Worm (Caenorhabditis elegans) whole organism, L1 larva: ENCODE measurements around the gene aqp-6.

Source experiments
- C34B4.2 ChIP-seq: sonication (generic microtip); optimal IDR thresholded peaks from 2 replicates; lab custom pipeline; 2017; ENCODE audit warnings: mild to moderate bottlenecking, missing genetic modification characterization, missing compliant biosample characterization
- ama-1 ChIP-seq: fragments of 150-350 bp; optimal IDR thresholded peaks from 2 replicates; lab custom pipeline; 2014
- ceh-88 ChIP-seq: fragments of 200-800 bp; sonication (Bioruptor generic); IDR thresholded peaks from 2 replicates; pipeline ENCODE4 v1.3.6; 2022; ENCODE audit warnings: missing genetic modification characterization, missing compliant biosample characterization
- efl-1 ChIP-seq, 4 experiments: fragments of 150-350 bp; optimal IDR thresholded peaks in 3 of 4; peaks in 1 of 4; 1 replicate in 1 of 4; 2 replicates in 3 of 4; lab custom pipeline; 2014; ENCODE audit warnings: missing biosample characterization in 2 of 4, missing genetic modification characterization in 2 of 4, missing genetic modification reagents in 2 of 4
- efl-3 ChIP-seq: fragments of 200-800 bp; sonication (Bioruptor generic); optimal IDR thresholded peaks from 2 replicates; lab custom pipeline; 2018; ENCODE audit warnings: mild to moderate bottlenecking, missing genetic modification characterization, missing compliant biosample characterization
- egl-27 ChIP-seq, 2 experiments: fragments of 150-350 bp in 1 of 2; sonication (generic microtip); optimal IDR thresholded peaks; 3 replicates each; lab custom pipeline; 2017 to 2018; ENCODE audit warnings: missing biosample characterization in 2 of 2, missing genetic modification characterization in 2 of 2, missing genetic modification reagents in 2 of 2
- elt-2 ChIP-seq: sonication (generic microtip); optimal IDR thresholded peaks from 2 replicates; lab custom pipeline; 2016; ENCODE audit warnings: missing genetic modification characterization, mild to moderate bottlenecking, inconsistent platforms, missing compliant biosample characterization, missing genetic modification reagents
- fkh-10 ChIP-seq: sonication (generic microtip); optimal IDR thresholded peaks from 2 replicates; lab custom pipeline; 2017; ENCODE audit warnings: missing biosample characterization, missing genetic modification reagents, missing genetic modification characterization
- fkh-4 ChIP-seq: sonication (generic microtip); optimal IDR thresholded peaks from 2 replicates; lab custom pipeline; 2016; ENCODE audit warnings: missing compliant biosample characterization, missing genetic modification characterization, borderline replicate concordance
- fkh-8 ChIP-seq: sonication (generic microtip); optimal IDR thresholded peaks from 2 replicates; lab custom pipeline; 2016; ENCODE audit warnings: mild to moderate bottlenecking, missing genetic modification characterization, missing compliant biosample characterization
- fos-1 ChIP-seq: fragments of 150-350 bp; optimal IDR thresholded peaks from 2 replicates; lab custom pipeline; 2014; ENCODE audit warnings: missing biosample characterization, missing genetic modification characterization
- hlh-4 ChIP-seq: sonication (generic microtip); optimal IDR thresholded peaks from 2 replicates; lab custom pipeline; 2016; ENCODE audit warnings: mild to moderate bottlenecking, missing genetic modification characterization, missing compliant biosample characterization
- irx-1 ChIP-seq: sonication (generic microtip); optimal IDR thresholded peaks from 2 replicates; lab custom pipeline; 2016; ENCODE audit warnings: missing genetic modification characterization, missing compliant biosample characterization
- jun-1 ChIP-seq: fragments of 150-350 bp; optimal IDR thresholded peaks from 2 replicates; lab custom pipeline; 2014; ENCODE audit warnings: missing biosample characterization, missing genetic modification reagents, missing genetic modification characterization
- lin-13 ChIP-seq: fragments of 150-350 bp; optimal IDR thresholded peaks from 2 replicates; lab custom pipeline; 2014; ENCODE audit warnings: missing biosample characterization, missing genetic modification reagents, missing genetic modification characterization
- lin-14 ChIP-seq: fragments of 200-800 bp; sonication (Bioruptor generic); optimal IDR thresholded peaks from 2 replicates; lab custom pipeline; 2018; ENCODE audit warnings: mild to moderate bottlenecking, missing genetic modification characterization, moderate library complexity, missing compliant biosample characterization
- lin-35 ChIP-seq, 2 experiments: fragments of 150-350 bp; optimal IDR thresholded peaks; 2 replicates each; lab custom pipeline; 2014; ENCODE audit warnings: missing biosample characterization in 2 of 2, missing genetic modification characterization in 2 of 2, missing genetic modification reagents in 2 of 2
- lin-39 ChIP-seq: fragments of 150-350 bp; optimal IDR thresholded peaks from 2 replicates; lab custom pipeline; 2014; ENCODE audit warnings: missing biosample characterization, missing genetic modification reagents, missing genetic modification characterization
- lir-3 ChIP-seq: sonication (generic microtip); optimal IDR thresholded peaks from 2 replicates; lab custom pipeline; 2016; ENCODE audit warnings: mild to moderate bottlenecking, missing genetic modification characterization, moderate library complexity, missing compliant biosample characterization; ENCODE audit not compliant: poor library complexity
- lsy-2 ChIP-seq, 2 experiments: fragments of 150-350 bp; optimal IDR thresholded peaks; 2 replicates each; lab custom pipeline; 2014; ENCODE audit warnings: missing biosample characterization in 2 of 2, missing genetic modification characterization in 2 of 2
- mef-2 ChIP-seq: fragments of 150-350 bp; optimal IDR thresholded peaks from 2 replicates; lab custom pipeline; 2014; ENCODE audit warnings: missing biosample characterization, missing genetic modification characterization
- nhr-19 ChIP-seq: fragments of 200-800 bp; sonication (Bioruptor generic); conservative IDR thresholded peaks from 2 replicates; pipeline ENCODE4 v1.3.6; 2022; ENCODE audit warnings: missing genetic modification characterization, missing compliant biosample characterization
- nhr-20 ChIP-seq: sonication (generic microtip); optimal IDR thresholded peaks from 2 replicates; lab custom pipeline; 2016; ENCODE audit warnings: mild to moderate bottlenecking, missing genetic modification characterization, missing compliant biosample characterization
- nhr-237 ChIP-seq: fragments of 150-350 bp; optimal IDR thresholded peaks from 2 replicates; lab custom pipeline; 2014; ENCODE audit warnings: missing biosample characterization, missing genetic modification characterization
- nhr-71 ChIP-seq: sonication (generic microtip); optimal IDR thresholded peaks from 2 replicates; lab custom pipeline; 2016; ENCODE audit warnings: mild to moderate bottlenecking, missing genetic modification characterization, moderate library complexity, missing compliant biosample characterization
- nhr-76 ChIP-seq: sonication (generic microtip); optimal IDR thresholded peaks from 2 replicates; lab custom pipeline; 2017; ENCODE audit warnings: missing biosample characterization, missing genetic modification characterization
- nhr-90 ChIP-seq: sonication (generic microtip); optimal IDR thresholded peaks from 2 replicates; lab custom pipeline; 2016; ENCODE audit warnings: mild to moderate bottlenecking, missing genetic modification characterization, missing compliant biosample characterization; ENCODE audit not compliant: poor library complexity
- pqm-1 ChIP-seq: sonication (generic microtip); optimal IDR thresholded peaks from 3 replicates; lab custom pipeline; 2017; ENCODE audit warnings: missing biosample characterization, missing genetic modification characterization
- skn-1 ChIP-seq: fragments of 150-350 bp; optimal IDR thresholded peaks from 2 replicates; lab custom pipeline; 2014; ENCODE audit warnings: missing biosample characterization, missing genetic modification characterization
- snpc-4 ChIP-seq: fragments of 150-350 bp; optimal IDR thresholded peaks from 2 replicates; lab custom pipeline; 2014; ENCODE audit warnings: missing biosample characterization, missing genetic modification characterization
- sptf-1 ChIP-seq: fragments of 150-350 bp; optimal IDR thresholded peaks from 2 replicates; lab custom pipeline; 2014; ENCODE audit warnings: missing biosample characterization, missing genetic modification characterization
- swsn-7 ChIP-seq: sonication (generic microtip); optimal IDR thresholded peaks from 2 replicates; lab custom pipeline; 2016; ENCODE audit warnings: missing genetic modification characterization, missing compliant biosample characterization
- tlp-1 ChIP-seq: fragments of 150-350 bp; optimal IDR thresholded peaks from 2 replicates; lab custom pipeline; 2014; ENCODE audit warnings: missing biosample characterization, missing genetic modification characterization
- unc-130 ChIP-seq: fragments of 150-350 bp; optimal IDR thresholded peaks from 2 replicates; lab custom pipeline; 2017; ENCODE audit warnings: missing biosample characterization, missing genetic modification characterization, inconsistent platforms
- unc-62 ChIP-seq: fragments of 150-350 bp; optimal IDR thresholded peaks from 2 replicates; lab custom pipeline; 2014; ENCODE audit warnings: missing biosample characterization, missing genetic modification reagents, missing genetic modification characterization
- xbp-1 ChIP-seq: sonication (generic microtip); optimal IDR thresholded peaks from 2 replicates; lab custom pipeline; 2016; ENCODE audit warnings: missing genetic modification characterization, missing compliant biosample characterization
- ztf-11 ChIP-seq, 2 experiments: sonication (generic microtip); optimal IDR thresholded peaks; 2 replicates each; lab custom pipeline; 2016 to 2017; ENCODE audit warnings: missing genetic modification characterization in 2 of 2, missing biosample characterization in 1 of 2, missing compliant biosample characterization in 1 of 2

The aqp-6 gene

ce11 chrV:10693749-10694148 lies 45.5 kb downstream of the aqp-6 start:
- TF ChIP-seq mef-2 (no peak), fos-1 (no peak), lin-35 (GFP tag; optimal IDR thresholded peaks at IDR 0.05; lab: Kevin White, UChicago) (peak in 1 of 2 experiments; percentile 38), elt-2 (tag; lab: Kevin White, UChicago) (peak; percentile 99), efl-1 (optimal IDR thresholded peaks at IDR 0.05; lab: Kevin White, UChicago) (no peak), efl-1 (GFP tag; optimal IDR thresholded peaks at IDR 0.05 in 1 of 2; lab: Kevin White, UChicago) (peak in 1 of 2 experiments; percentile 30), nhr-71 (peak; percentile 47), jun-1 (tag; lab: Kevin White, UChicago) (peak; percentile 37), pqm-1 (peak; percentile 32), ama-1 (lab: Kevin White, UChicago) (no peak), nhr-20 (tag; lab: Kevin White, UChicago) (peak; percentile 45), lin-14 (GFP tag; lab: Kevin White, UChicago) (peak; percentile 31), tlp-1 (peak; percentile 43), fkh-10 (GFP tag; lab: Kevin White, UChicago) (no peak), unc-130 (tag; lab: Kevin White, UChicago) (no peak), lsy-2 (tag; optimal IDR thresholded peaks at IDR 0.05; lab: Kevin White, UChicago) (peak in 1 of 2 experiments; percentile 1), nhr-19 (GFP tag; lab: Robert Waterston, UW) (no peak), irx-1 (tag; lab: Kevin White, UChicago) (no peak)

ce11 chrV:10695181-10695580 lies 46.9 kb downstream of the aqp-6 start, which contains the start of gene C05A2.4:
TSS of gene C05A2.4 (plus strand) at chrV:10695481.
- TF ChIP-seq swsn-7 (no peak), ama-1 (lab: Kevin White, UChicago) (no peak), fkh-4 (no peak), nhr-237 (tag; lab: Kevin White, UChicago) (no peak), sptf-1 (tag; lab: Kevin White, UChicago) (no peak), xbp-1 (tag; lab: Kevin White, UChicago) (no peak), lir-3 (tag; lab: Kevin White, UChicago) (no peak), nhr-76 (no peak), fkh-10 (GFP tag; lab: Kevin White, UChicago) (no peak), lin-39 (tag; lab: Kevin White, UChicago) (no peak), ztf-11 (tag; optimal IDR thresholded peaks at IDR 0.05; lab: Kevin White, UChicago) (no peak), efl-3 (no peak), skn-1 (no peak), ceh-88 (no peak), hlh-4 (tag; lab: Kevin White, UChicago) (no peak), fkh-8 (no peak)

ce11 chrV:10699122-10699521 lies 50.9 kb downstream of the aqp-6 start:
- TF ChIP-seq nhr-76, result no peak
- TF ChIP-seq ztf-11 (tag; optimal IDR thresholded peaks at IDR 0.05; lab: Kevin White, UChicago), result no peak
- no peak for TF ChIP-seq nhr-71
- TF ChIP-seq snpc-4 (tag; lab: Kevin White, UChicago), result no peak
- TF ChIP-seq nhr-237 (tag; lab: Kevin White, UChicago), result no peak
- TF ChIP-seq irx-1 (tag; lab: Kevin White, UChicago), result no peak
- TF ChIP-seq C34B4.2 (tag; lab: Kevin White, UChicago), result no peak
- no peak for TF ChIP-seq nhr-20 (tag; lab: Kevin White, UChicago)
- no peak for TF ChIP-seq lin-13 (GFP tag; lab: Kevin White, UChicago)
- no peak for TF ChIP-seq nhr-90 (tag; lab: Kevin White, UChicago)
- TF ChIP-seq skn-1, result no peak
- no peak for TF ChIP-seq unc-62 (GFP tag; lab: Kevin White, UChicago)
- TF ChIP-seq egl-27 (tag; optimal IDR thresholded peaks at IDR 0.05; lab: Kevin White, UChicago), result no peak
